Fruit fly (Drosophila melanogaster) whole organism, embryonic: ENCODE measurements around the gene prtp.
A peak's percentile ranks its signal among the peaks of the same experiment; 100 is the strongest.

Source experiments
- Abd-B ChIP-seq: fragments of 200-800 bp; sonication (Bioruptor generic); optimal IDR thresholded peaks from 2 replicates; lab custom pipeline; 2018; ENCODE audit warnings: missing biosample characterization, mild to moderate bottlenecking, missing genetic modification characterization, moderate library complexity
- Adf1 ChIP-seq: fragments of 200-800 bp; sonication (Bioruptor generic); IDR thresholded peaks from 2 replicates; pipeline ENCODE4 v1.3.6; 2022; ENCODE audit warnings: missing biosample characterization, missing genetic modification characterization
- Asciz ChIP-seq: fragments of 200-800 bp; sonication (Bioruptor generic); optimal IDR thresholded peaks from 2 replicates; lab custom pipeline; 2017; ENCODE audit warnings: missing biosample characterization, mild to moderate bottlenecking, missing genetic modification characterization, missing genetic modification reagents
- BtbVII ChIP-seq: fragments of 200-800 bp; sonication (Bioruptor generic); optimal IDR thresholded peaks from 3 replicates; lab custom pipeline; 2017; ENCODE audit warnings: missing biosample characterization, mild to moderate bottlenecking, missing genetic modification characterization
- CG10431 ChIP-seq: fragments of 200-800 bp; sonication (Bioruptor generic); optimal IDR thresholded peaks from 3 replicates; lab custom pipeline; 2018; ENCODE audit warnings: missing biosample characterization, mild to moderate bottlenecking, missing genetic modification characterization
- CG10959 ChIP-seq: fragments of 200-800 bp; sonication (Bioruptor generic); IDR thresholded peaks from 2 replicates; pipeline ENCODE4 v1.3.6; 2022; ENCODE audit warnings: missing biosample characterization, missing genetic modification characterization
- CG11560 ChIP-seq: fragments of 200-800 bp; sonication (Bioruptor generic); IDR thresholded peaks from 3 replicates; pipeline ENCODE4 v1.3.6; 2022; ENCODE audit warnings: missing biosample characterization, missing genetic modification characterization
- CG12744 ChIP-seq: fragments of 200-800 bp; sonication (Bioruptor generic); optimal IDR thresholded peaks from 2 replicates; lab custom pipeline; 2016; ENCODE audit warnings: missing biosample characterization, missing genetic modification characterization
- CG13296 ChIP-seq: fragments of 200-800 bp; sonication (Bioruptor generic); optimal IDR thresholded peaks from 3 replicates; lab custom pipeline; 2018; ENCODE audit warnings: missing biosample characterization, mild to moderate bottlenecking, missing genetic modification characterization
- CG15269 ChIP-seq: fragments of 200-800 bp; sonication (Bioruptor generic); optimal IDR thresholded peaks from 2 replicates; lab custom pipeline; 2018; ENCODE audit warnings: missing biosample characterization, mild to moderate bottlenecking, missing genetic modification characterization, moderate library complexity
- CG15479 ChIP-seq: fragments of 200-800 bp; sonication (Bioruptor generic); optimal IDR thresholded peaks from 3 replicates; lab custom pipeline; 2019; ENCODE audit warnings: missing biosample characterization, mild to moderate bottlenecking, missing genetic modification characterization, moderate library complexity
- CG1647 ChIP-seq: fragments of 200-800 bp; sonication (Bioruptor generic); optimal IDR thresholded peaks from 3 replicates; lab custom pipeline; 2016; ENCODE audit warnings: missing biosample characterization, missing genetic modification characterization
- CG17359 ChIP-seq: fragments of 200-800 bp; sonication (Bioruptor generic); optimal IDR thresholded peaks from 3 replicates; lab custom pipeline; 2018; ENCODE audit warnings: missing biosample characterization, mild to moderate bottlenecking, missing genetic modification characterization, moderate library complexity
- CG18619 ChIP-seq: fragments of 200-800 bp; sonication (Bioruptor generic); optimal IDR thresholded peaks from 3 replicates; lab custom pipeline; 2017; ENCODE audit warnings: missing biosample characterization, mild to moderate bottlenecking, missing genetic modification characterization
- CG2712 ChIP-seq: fragments of 200-800 bp; optimal IDR thresholded peaks from 3 replicates; lab custom pipeline; 2019; ENCODE audit warnings: missing biosample characterization, mild to moderate bottlenecking, missing genetic modification characterization, moderate library complexity
- CG3065 ChIP-seq: fragments of 200-800 bp; sonication (Bioruptor generic); optimal IDR thresholded peaks from 2 replicates; lab custom pipeline; 2016; ENCODE audit warnings: missing biosample characterization, missing genetic modification characterization
- CG31224 ChIP-seq: fragments of 200-800 bp; sonication (Bioruptor generic); IDR thresholded peaks from 2 replicates; pipeline ENCODE4 v1.3.6; 2022; ENCODE audit warnings: missing biosample characterization, missing genetic modification characterization
- CG32772 ChIP-seq: fragments of 200-800 bp; sonication (Bioruptor generic); IDR thresholded peaks from 2 replicates; pipeline ENCODE4 v1.3.6; 2022; ENCODE audit warnings: missing biosample characterization, missing genetic modification characterization
- CG34224 ChIP-seq: fragments of 200-800 bp; sonication (Bioruptor generic); IDR thresholded peaks from 3 replicates; pipeline ENCODE4 v1.3.6; 2022; ENCODE audit warnings: missing biosample characterization, missing genetic modification characterization; ENCODE audit not compliant: partially characterized antibody
- CG5180 ChIP-seq: fragments of 200-800 bp; sonication (Bioruptor generic); optimal IDR thresholded peaks from 3 replicates; lab custom pipeline; 2017; ENCODE audit warnings: missing biosample characterization, missing genetic modification characterization, mild to moderate bottlenecking, moderate library complexity, missing genetic modification reagents
- CG6689 ChIP-seq: fragments of 200-800 bp; sonication (Bioruptor generic); IDR thresholded peaks from 2 replicates; pipeline ENCODE4 v1.3.6; 2022; ENCODE audit warnings: missing biosample characterization, missing genetic modification characterization
- CG7839 ChIP-seq: fragments of 200-800 bp; sonication (Bioruptor generic); optimal IDR thresholded peaks from 3 replicates; lab custom pipeline; 2018; ENCODE audit warnings: missing biosample characterization, mild to moderate bottlenecking, missing genetic modification characterization, moderate library complexity
- CG8089 ChIP-seq: fragments of 200-800 bp; sonication (Bioruptor generic); optimal IDR thresholded peaks from 3 replicates; lab custom pipeline; 2016; ENCODE audit warnings: missing biosample characterization, missing genetic modification characterization
- CG8290 ChIP-seq, 3 experiments: fragments of 200-800 bp; sonication (Bioruptor generic); optimal IDR thresholded peaks; 2 replicates each; lab custom pipeline; 2016 to 2019; ENCODE audit warnings: missing biosample characterization in 3 of 3, missing genetic modification characterization in 3 of 3, mild to moderate bottlenecking in 2 of 3, moderate library complexity in 1 of 3
- CG9932 ChIP-seq: fragments of 200-800 bp; sonication (Bioruptor generic); IDR thresholded peaks from 2 replicates; pipeline ENCODE4 v1.3.6; 2022; ENCODE audit warnings: missing biosample characterization, missing genetic modification characterization
- Chrac-16 ChIP-seq: fragments of 200-800 bp; sonication (Bioruptor generic); optimal IDR thresholded peaks from 3 replicates; lab custom pipeline; 2016; ENCODE audit warnings: missing biosample characterization, missing genetic modification characterization
- E2f2 ChIP-seq: fragments of 200-800 bp; sonication (Bioruptor generic); IDR thresholded peaks from 2 replicates; pipeline ENCODE4 v1.3.6; 2022; ENCODE audit warnings: missing biosample characterization, missing genetic modification characterization
- Lhr ChIP-seq: fragments of 200-800 bp; sonication (Bioruptor generic); optimal IDR thresholded peaks from 3 replicates; lab custom pipeline; 2017; ENCODE audit warnings: mild to moderate bottlenecking, missing biosample characterization, missing genetic modification reagents, missing genetic modification characterization
- Mrtf ChIP-seq: fragments of 200-800 bp; sonication (Bioruptor generic); IDR thresholded peaks from 3 replicates; pipeline ENCODE4 v1.3.6; 2022; ENCODE audit warnings: missing biosample characterization, missing genetic modification characterization
- Nf-YA ChIP-seq: fragments of 200-800 bp; sonication (Bioruptor generic); IDR thresholded peaks from 2 replicates; pipeline ENCODE4 v1.3.6; 2022; ENCODE audit warnings: missing biosample characterization, missing genetic modification characterization
- Scr ChIP-seq: fragments of 200-800 bp; sonication (Bioruptor generic); IDR thresholded peaks from 2 replicates; pipeline ENCODE4 v1.3.6; 2022; ENCODE audit warnings: missing biosample characterization, missing genetic modification characterization; ENCODE audit not compliant: partially characterized antibody
- az2 ChIP-seq: fragments of 200-800 bp; sonication (Bioruptor generic); optimal IDR thresholded peaks from 3 replicates; lab custom pipeline; 2016; ENCODE audit warnings: missing biosample characterization, missing genetic modification characterization
- bsh ChIP-seq, 2 experiments: fragments of 200-800 bp; sonication (Bioruptor generic); optimal IDR thresholded peaks; 2 replicates each; lab custom pipeline; 2017 to 2018; ENCODE audit warnings: mild to moderate bottlenecking in 2 of 2, missing biosample characterization in 2 of 2, missing genetic modification characterization in 2 of 2, moderate library complexity in 1 of 2
- hb ChIP-seq: fragments of 200-800 bp; sonication (Bioruptor generic); IDR thresholded peaks from 3 replicates; pipeline ENCODE4 v1.3.6; 2022; ENCODE audit warnings: missing biosample characterization, missing genetic modification characterization; ENCODE audit not compliant: partially characterized antibody
- insv ChIP-seq, 2 experiments: fragments of 200-800 bp; sonication (Bioruptor generic); optimal IDR thresholded peaks; 3 replicates each; lab custom pipeline; 2016 to 2018; ENCODE audit warnings: missing biosample characterization in 2 of 2, missing genetic modification characterization in 2 of 2
- inv ChIP-seq: fragments of 200-800 bp; sonication (Bioruptor generic); IDR thresholded peaks from 2 replicates; pipeline ENCODE4 v1.3.6; 2022; ENCODE audit warnings: missing biosample characterization, missing genetic modification characterization; ENCODE audit not compliant: partially characterized antibody
- knrl ChIP-seq: fragments of 200-800 bp; sonication (Bioruptor generic); IDR thresholded peaks from 3 replicates; pipeline ENCODE4 v1.3.6; 2022; ENCODE audit warnings: missing biosample characterization, missing genetic modification characterization; ENCODE audit not compliant: partially characterized antibody
- maf-S ChIP-seq: fragments of 200-800 bp; sonication (Bioruptor generic); optimal IDR thresholded peaks from 2 replicates; lab custom pipeline; 2016; ENCODE audit warnings: missing biosample characterization, missing genetic modification characterization
- nmo ChIP-seq: fragments of 200-800 bp; sonication (Bioruptor generic); optimal IDR thresholded peaks from 2 replicates; lab custom pipeline; 2018; ENCODE audit warnings: missing biosample characterization, mild to moderate bottlenecking, missing genetic modification characterization, moderate library complexity
- otp ChIP-seq: fragments of 200-800 bp; sonication (Bioruptor generic); IDR thresholded peaks from 3 replicates; pipeline ENCODE4, ENCODE4 v1.3.6; 2022; ENCODE audit warnings: missing biosample characterization, missing genetic modification characterization
- prd ChIP-seq, 3 experiments: fragments of >200 bp in 2 of 3; fragments of 200-800 bp in 1 of 3; sonication (Bioruptor generic) in 1 of 3; optimal IDR thresholded peaks in 2 of 3; IDR thresholded peaks in 1 of 3; 2 replicates in 2 of 3; 3 replicates in 1 of 3; pipeline versions ENCODE4 v1.3.6 to Lab custom; 2017 to 2022; ENCODE audit warnings: missing biosample characterization in 1 of 3, missing genetic modification characterization in 1 of 3
- pum ChIP-seq: fragments of 200-800 bp; sonication (Bioruptor generic); optimal IDR thresholded peaks from 2 replicates; lab custom pipeline; 2016; ENCODE audit warnings: missing biosample characterization, missing genetic modification characterization
- sd ChIP-seq: fragments of 200-800 bp; sonication (Bioruptor generic); optimal IDR thresholded peaks from 3 replicates; lab custom pipeline; 2018; ENCODE audit warnings: missing biosample characterization, mild to moderate bottlenecking, missing genetic modification characterization, moderate library complexity
- shn ChIP-seq: fragments of 200-800 bp; sonication (Bioruptor generic); optimal IDR thresholded peaks from 3 replicates; lab custom pipeline; 2016; ENCODE audit warnings: missing biosample characterization, missing genetic modification characterization
- sqz ChIP-seq: fragments of 200-800 bp; sonication (Bioruptor generic); optimal IDR thresholded peaks from 3 replicates; lab custom pipeline; 2018; ENCODE audit warnings: missing biosample characterization, mild to moderate bottlenecking, missing genetic modification characterization
- ssp ChIP-seq: fragments of 200-800 bp; sonication (Bioruptor generic); IDR thresholded peaks from 2 replicates; pipeline ENCODE4 v1.3.6; 2022; ENCODE audit warnings: missing biosample characterization, missing genetic modification characterization
- tin ChIP-seq: fragments of 200-800 bp; sonication (Bioruptor generic); optimal IDR thresholded peaks from 3 replicates; lab custom pipeline; 2016; ENCODE audit warnings: missing biosample characterization, missing genetic modification characterization
- ttk ChIP-seq: fragments of 200-800 bp; sonication (Bioruptor generic); IDR thresholded peaks from 2 replicates; pipeline ENCODE4 v2.1.2; 2022; ENCODE audit warnings: missing biosample characterization, missing genetic modification characterization
- unc-4 ChIP-seq: fragments of 200-800 bp; sonication (Bioruptor generic); IDR thresholded peaks from 2 replicates; pipeline ENCODE4 v1.3.6; 2022; ENCODE audit warnings: missing biosample characterization, missing genetic modification characterization; ENCODE audit not compliant: partially characterized antibody

The prtp gene

DNA sequence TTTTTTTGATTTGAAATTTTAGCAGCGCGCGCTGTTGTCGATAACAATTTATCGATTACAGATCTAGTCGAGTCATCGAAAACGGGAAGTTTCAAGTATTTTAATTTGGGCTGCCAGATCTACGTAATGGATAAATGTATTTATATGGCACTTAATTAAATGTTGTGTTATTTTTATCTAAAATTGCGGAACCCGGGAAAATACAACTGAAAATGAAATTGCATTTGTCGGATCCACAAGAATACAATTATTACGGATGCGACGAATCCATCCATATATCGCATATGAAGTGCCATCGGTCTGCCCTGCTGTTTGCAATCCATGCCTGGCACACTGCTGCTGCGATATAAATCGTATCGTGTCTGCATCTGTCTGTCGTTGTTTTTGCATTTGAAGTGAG, 3.6 kb downstream of the prtp start, which contains the start of gene Tango10 (continued):
- peak; percentile 86 for TF ChIP-seq knrl (GFP tag; lab: Robert Waterston, UW)
- no peak for TF ChIP-seq CG8290 (GFP tag; optimal IDR thresholded peaks at IDR 0.05; lab: Kevin White, UChicago)
- TF ChIP-seq CG8290 (tag; optimal IDR thresholded peaks at IDR 0.05; lab: Kevin White, UChicago) = peak in 1 of 2 experiments; percentile 60
- TF ChIP-seq CG5180 (GFP tag; lab: Kevin White, UChicago) = no peak
- TF ChIP-seq sd (tag; lab: Kevin White, UChicago) = no peak
- TF ChIP-seq bsh (GFP tag; optimal IDR thresholded peaks at IDR 0.05; lab: Kevin White, UChicago) = peak in 1 of 2 experiments; percentile 20
- peak; percentile 79 for TF ChIP-seq CG34224 (GFP tag; lab: Robert Waterston, UW)
- no peak for TF ChIP-seq CG13296 (GFP tag; lab: Kevin White, UChicago)
- peak; percentile 48 for TF ChIP-seq CG2712 (tag; lab: Kevin White, UChicago)
- TF ChIP-seq CG6689 = no peak
- peak; percentile 34 for TF ChIP-seq Abd-B (GFP tag; lab: Kevin White, UChicago)
- TF ChIP-seq CG10431 (GFP tag; lab: Kevin White, UChicago) = no peak
- TF ChIP-seq hb (GFP tag; lab: Robert Waterston, UW) = peak; percentile 67; the same call in 1 of the 3 replicates
- TF ChIP-seq BtbVII (GFP tag; lab: Kevin White, UChicago) = no peak
- TF ChIP-seq CG12744 (GFP tag; lab: Kevin White, UChicago) = no peak
- peak; percentile 37 for TF ChIP-seq ssp (GFP tag; lab: Robert Waterston, UW)
- peak; percentile 54 for TF ChIP-seq CG8089
- TF ChIP-seq otp (GFP tag; lab: Robert Waterston, UW) = no peak
- TF ChIP-seq az2 = peak; percentile 29
- no peak for TF ChIP-seq Asciz
- no peak for TF ChIP-seq CG3065 (GFP tag; lab: Kevin White, UChicago)
- TF ChIP-seq Mrtf = no peak
- TF ChIP-seq CG7839 (tag; lab: Kevin White, UChicago) = peak; percentile 20
- no peak for TF ChIP-seq CG18619
- TF ChIP-seq CG31224 = peak; percentile 35; the same call in 1 of the 2 replicates
- peak; percentile 83 for TF ChIP-seq Scr
- no peak for TF ChIP-seq prd (optimal IDR thresholded peaks at IDR 0.05; lab: Kevin White, UChicago)
- peak; percentile 71 for TF ChIP-seq prd (GFP tag; IDR thresholded peaks at IDR 0.05; lab: Robert Waterston, UW)
- peak; percentile 60 for TF ChIP-seq nmo (GFP tag; lab: Kevin White, UChicago)
- TF ChIP-seq CG17359 (tag; lab: Kevin White, UChicago) = peak; percentile 26
- TF ChIP-seq CG10959 (GFP tag; lab: Robert Waterston, UW) = 0 out of 2 replicates have a peak, but pooled peaks have one; percentile 43
- TF ChIP-seq maf-S (GFP tag; lab: Kevin White, UChicago) = peak; percentile 48
- TF ChIP-seq CG32772 (GFP tag; lab: Robert Waterston, UW) = peak; percentile 43; the same call in 1 of the 2 replicates
- no peak for TF ChIP-seq sqz (GFP tag; lab: Kevin White, UChicago)
- no peak for TF ChIP-seq ttk (GFP tag; lab: Robert Waterston, UW)
- no peak for TF ChIP-seq CG15479 (GFP tag; lab: Kevin White, UChicago)
- TF ChIP-seq shn (GFP tag; lab: Kevin White, UChicago) = peak; percentile 19
- no peak for TF ChIP-seq Nf-YA (GFP tag; lab: Robert Waterston, UW)
- peak; percentile 48 for TF ChIP-seq CG15269
- peak; percentile 44 for TF ChIP-seq tin (GFP tag; lab: Kevin White, UChicago)
- peak; percentile 55 for TF ChIP-seq pum (GFP tag; lab: Kevin White, UChicago)
- TF ChIP-seq Chrac-16 (GFP tag; lab: Kevin White, UChicago) = peak; percentile 55
- peak; percentile 82 for TF ChIP-seq inv (GFP tag; lab: Robert Waterston, UW)
- no peak for TF ChIP-seq Adf1 (GFP tag; lab: Robert Waterston, UW)
- peak; percentile 46 for TF ChIP-seq CG1647
- TF ChIP-seq CG9932 = peak; percentile 77
- TF ChIP-seq unc-4 = peak; percentile 84
- peak; percentile 88 for TF ChIP-seq E2f2 (GFP tag; lab: Robert Waterston, UW)
- peak in 1 of 2 experiments; percentile 8 for TF ChIP-seq insv (GFP tag; optimal IDR thresholded peaks at IDR 0.05; lab: Kevin White, UChicago)
- TF ChIP-seq CG11560 (tag; lab: Robert Waterston, UW) = no peak
- TF ChIP-seq Lhr (GFP tag; lab: Kevin White, UChicago) = peak; percentile 2
